Fruit fly (Drosophila melanogaster): Measurements from ENCODE around the gene ouib.

ouib gene

dm6 chr3R:8746354-8746753 is 21.1 kb downstream of the ouib start (continued):
- TF ChIP-seq tio (GFP tag; optimal IDR thresholded peaks at IDR 0.05) = peak; percentile 44
- no peak for TF ChIP-seq CTCF (GFP tag; optimal IDR thresholded peaks at IDR 0.05)
- TF ChIP-seq Elba2 (GFP tag; optimal IDR thresholded peaks at IDR 0.05) = peak; percentile 78
- no peak for TF ChIP-seq CG3726 (GFP tag; IDR thresholded peaks at IDR 0.05)
- no peak for TF ChIP-seq Mes4 (GFP tag; optimal IDR thresholded peaks at IDR 0.05)
- no peak for TF ChIP-seq kay (GFP tag; optimal IDR thresholded peaks at IDR 0.05)
- TF ChIP-seq gsb-n (tag; optimal IDR thresholded peaks at IDR 0.05) = peak; percentile 65
- no peak for TF ChIP-seq Dp (GFP tag; optimal IDR thresholded peaks at IDR 0.05)
- peak; percentile 70 for TF ChIP-seq Med (GFP tag)
- peak; percentile 67 for TF ChIP-seq CG7556 (GFP tag; optimal IDR thresholded peaks at IDR 0.05)
- TF ChIP-seq CG6854 (GFP tag; optimal IDR thresholded peaks at IDR 0.05) = peak; percentile 15
- TF ChIP-seq CG11085 (GFP tag; IDR thresholded peaks at IDR 0.05) = 0 out of 2 replicates have a peak, but pooled peaks have one; percentile 22
- no peak for TF ChIP-seq Hr78 (GFP tag; optimal IDR thresholded peaks at IDR 0.05)
- no peak for TF ChIP-seq grn (GFP tag; optimal IDR thresholded peaks at IDR 0.05)
- TF ChIP-seq chn (GFP tag; optimal IDR thresholded peaks at IDR 0.05) = peak; percentile 49
- no peak for TF ChIP-seq ems (GFP tag; optimal IDR thresholded peaks at IDR 0.05)
- TF ChIP-seq CG8924 (tag; optimal IDR thresholded peaks at IDR 0.05) = peak; percentile 71
- no peak for TF ChIP-seq schlank (tag; optimal IDR thresholded peaks at IDR 0.05)
- TF ChIP-seq NfI (GFP tag; optimal IDR thresholded peaks at IDR 0.05) = peak; percentile 16
- no peak for TF ChIP-seq HLH4C (GFP tag; IDR thresholded peaks at IDR 0.05; ENCODE audit: partially characterized antibody)
- TF ChIP-seq croc (GFP tag; conservative IDR thresholded peaks at IDR 0.05) = peak; percentile 46; the same call in 1 of the 3 replicates
- peak; percentile 54; the same call in 1 of the 3 replicates for TF ChIP-seq dysf (GFP tag; IDR thresholded peaks at IDR 0.05)
- no peak for TF ChIP-seq Tbp (GFP tag; optimal IDR thresholded peaks at IDR 0.05)
- TF ChIP-seq prd (optimal IDR thresholded peaks at IDR 0.05) = no peak
- peak; percentile 88 for TF ChIP-seq prd (GFP tag; IDR thresholded peaks at IDR 0.05)
- peak; percentile 6 for TF ChIP-seq jing (GFP tag; optimal IDR thresholded peaks at IDR 0.05)
- TF ChIP-seq E2f2 (GFP tag; IDR thresholded peaks at IDR 0.05) = peak; percentile 37; the same call in 1 of the 2 replicates
- no peak for TF ChIP-seq ftz-f1 (GFP tag; optimal IDR thresholded peaks at IDR 0.05)
- peak; percentile 54; the same call in 1 of the 2 replicates for TF ChIP-seq slbo (GFP tag; IDR thresholded peaks at IDR 0.05)
- no peak for TF ChIP-seq CG32772 (GFP tag; IDR thresholded peaks at IDR 0.05)
- no peak for TF ChIP-seq CG12071 (GFP tag; optimal IDR thresholded peaks at IDR 0.05)
- TF ChIP-seq CG7786 (GFP tag; optimal IDR thresholded peaks at IDR 0.05) = no peak
- no peak for TF ChIP-seq CG4854 (GFP tag; optimal IDR thresholded peaks at IDR 0.05)
- no peak for TF ChIP-seq CkIIα-i1 (GFP tag; IDR thresholded peaks at IDR 0.05)
- TF ChIP-seq CG11398 (GFP tag; optimal IDR thresholded peaks at IDR 0.05) = no peak
- TF ChIP-seq CG9817 (tag; optimal IDR thresholded peaks at IDR 0.05) = no peak
- no peak for TF ChIP-seq CG16779 (GFP tag; IDR thresholded peaks at IDR 0.05)
- no peak for TF ChIP-seq Nf-YC (tag; optimal IDR thresholded peaks at IDR 0.05)
- peak; percentile 67 for TF ChIP-seq CoRest (tag; optimal IDR thresholded peaks at IDR 0.05)
- no peak for TF ChIP-seq Atf3 (GFP tag; optimal IDR thresholded peaks at IDR 0.05)
- TF ChIP-seq fd102C (GFP tag; optimal IDR thresholded peaks at IDR 0.05) = peak; percentile 25
- no peak for TF ChIP-seq crc (GFP tag; optimal IDR thresholded peaks at IDR 0.05)
- no peak for TF ChIP-seq CG3065 (GFP tag; optimal IDR thresholded peaks at IDR 0.05)
- TF ChIP-seq ac (GFP tag; optimal IDR thresholded peaks at IDR 0.05) = no peak
- peak; percentile 28 for TF ChIP-seq CG4707 (GFP tag; optimal IDR thresholded peaks at IDR 0.05)
- TF ChIP-seq CG2889 (GFP tag; IDR thresholded peaks at IDR 0.05) = no peak
- TF ChIP-seq CG1792 (GFP tag; optimal IDR thresholded peaks at IDR 0.05) = no peak
- peak; percentile 55; the same call in 1 of the 2 replicates for TF ChIP-seq sob (GFP tag; IDR thresholded peaks at IDR 0.05)
- peak; percentile 65 for TF ChIP-seq CG7839 (tag; optimal IDR thresholded peaks at IDR 0.05)
- TF ChIP-seq Hr51 (GFP tag; optimal IDR thresholded peaks at IDR 0.05) = peak in 1 of 2 experiments; percentile 80
- no peak for TF ChIP-seq lbe (GFP tag; optimal IDR thresholded peaks at IDR 0.05)
- TF ChIP-seq CG4404 (GFP tag; IDR thresholded peaks at IDR 0.05) = peak; percentile 52
